Fruit fly (Drosophila melanogaster) whole organism, pupa: Measurements from ENCODE around the gene Sfp93F.

ENCODE experiments used
- CG10348 ChIP-seq: fragments of 200-800 bp; sonication (Bioruptor generic); IDR thresholded peaks from 2 replicates; pipeline ENCODE4 v1.3.6; 2022; ENCODE audit warnings: missing biosample characterization, missing genetic modification characterization
- CG12605 ChIP-seq: fragments of 200-800 bp; sonication (Bioruptor generic); IDR thresholded peaks from 2 replicates; pipeline ENCODE4 v1.3.6; 2022; ENCODE audit warnings: missing biosample characterization, missing genetic modification characterization
- CG13204 ChIP-seq: fragments of 200-800 bp; sonication (Bioruptor generic); optimal IDR thresholded peaks from 2 replicates; lab custom pipeline; 2018; ENCODE audit warnings: missing biosample characterization, mild to moderate bottlenecking, missing genetic modification characterization, moderate library complexity
- CG14655 ChIP-seq: fragments of 200-800 bp; sonication (Bioruptor generic); optimal IDR thresholded peaks from 3 replicates; lab custom pipeline; 2017; ENCODE audit warnings: mild to moderate bottlenecking, missing biosample characterization, missing genetic modification reagents, missing genetic modification characterization
- CG15710 ChIP-seq: fragments of 200-800 bp; sonication (Bioruptor generic); optimal IDR thresholded peaks from 2 replicates; lab custom pipeline; 2018; ENCODE audit warnings: missing biosample characterization, mild to moderate bottlenecking, missing genetic modification characterization, moderate library complexity
- CG17806 ChIP-seq: fragments of 200-800 bp; sonication (Bioruptor generic); optimal IDR thresholded peaks from 2 replicates; lab custom pipeline; 2018; ENCODE audit warnings: missing biosample characterization, mild to moderate bottlenecking, missing genetic modification characterization, moderate library complexity
- CG32121 ChIP-seq: fragments of 200-800 bp; sonication (Bioruptor generic); IDR thresholded peaks from 2 replicates; pipeline ENCODE4 v1.3.6; 2022; ENCODE audit warnings: missing biosample characterization, missing genetic modification characterization
- CG34367 ChIP-seq: fragments of 200-800 bp; sonication (Bioruptor generic); optimal IDR thresholded peaks from 2 replicates; lab custom pipeline; 2018; ENCODE audit warnings: missing biosample characterization, mild to moderate bottlenecking, missing genetic modification characterization
- CG4496 ChIP-seq: fragments of 200-800 bp; sonication (Bioruptor generic); IDR thresholded peaks from 3 replicates; pipeline ENCODE4 v1.3.6; 2022; ENCODE audit warnings: missing biosample characterization, missing genetic modification characterization
- CG8159 ChIP-seq: fragments of 200-800 bp; sonication (Bioruptor generic); optimal IDR thresholded peaks from 3 replicates; lab custom pipeline; 2018; ENCODE audit warnings: missing biosample characterization, mild to moderate bottlenecking, missing genetic modification characterization, moderate library complexity
- CG8301 ChIP-seq: fragments of 200-800 bp; sonication (Bioruptor generic); optimal IDR thresholded peaks from 2 replicates; lab custom pipeline; 2018; ENCODE audit warnings: missing biosample characterization, mild to moderate bottlenecking, missing genetic modification characterization
- CG9948 ChIP-seq: fragments of 200-800 bp; sonication (Bioruptor generic); optimal IDR thresholded peaks from 2 replicates; lab custom pipeline; 2018; ENCODE audit warnings: missing biosample characterization, mild to moderate bottlenecking, missing genetic modification characterization, moderate library complexity
- D1 ChIP-seq: fragments of 200-800 bp; sonication (Bioruptor generic); optimal IDR thresholded peaks from 2 replicates; lab custom pipeline; 2018; ENCODE audit warnings: missing biosample characterization, mild to moderate bottlenecking, missing genetic modification characterization, moderate library complexity
- EcR ChIP-seq: fragments of 200-800 bp; sonication (Bioruptor generic); optimal IDR thresholded peaks from 3 replicates; lab custom pipeline; 2019; ENCODE audit warnings: missing biosample characterization, missing genetic modification characterization, mild to moderate bottlenecking, moderate library complexity, missing genetic modification reagents
- Ets98B ChIP-seq: fragments of 200-800 bp; sonication (Bioruptor generic); IDR thresholded peaks from 2 replicates; pipeline ENCODE4 v1.3.6; 2022; ENCODE audit warnings: missing biosample characterization, missing genetic modification characterization
- Pif1A ChIP-seq: fragments of 200-800 bp; sonication (Bioruptor generic); optimal IDR thresholded peaks from 3 replicates; lab custom pipeline; 2016; ENCODE audit warnings: missing biosample characterization, missing genetic modification characterization
- Pif1B ChIP-seq: fragments of 200-800 bp; sonication (Bioruptor generic); optimal IDR thresholded peaks from 3 replicates; lab custom pipeline; 2016; ENCODE audit warnings: missing biosample characterization, missing genetic modification characterization
- Snoo ChIP-seq: fragments of 200-800 bp; sonication (Bioruptor generic); optimal IDR thresholded peaks from 3 replicates; lab custom pipeline; 2017; ENCODE audit warnings: missing biosample characterization, mild to moderate bottlenecking, missing genetic modification characterization, inconsistent platforms
- fd96Ca ChIP-seq: fragments of 200-800 bp; sonication (Bioruptor generic); IDR thresholded peaks from 3 replicates; pipeline ENCODE4 v1.3.6; 2022; ENCODE audit warnings: missing biosample characterization, missing genetic modification characterization
- gl ChIP-seq: fragments of 200-800 bp; sonication (Bioruptor generic); optimal IDR thresholded peaks from 2 replicates; lab custom pipeline; 2018; ENCODE audit warnings: missing biosample characterization, mild to moderate bottlenecking, missing genetic modification characterization
- rn ChIP-seq: fragments of 200-800 bp; sonication (Bioruptor generic); IDR thresholded peaks from 2 replicates; pipeline ENCODE4 v1.3.6; 2022; ENCODE audit warnings: missing biosample characterization, missing genetic modification characterization

The Sfp93F gene

DNA sequence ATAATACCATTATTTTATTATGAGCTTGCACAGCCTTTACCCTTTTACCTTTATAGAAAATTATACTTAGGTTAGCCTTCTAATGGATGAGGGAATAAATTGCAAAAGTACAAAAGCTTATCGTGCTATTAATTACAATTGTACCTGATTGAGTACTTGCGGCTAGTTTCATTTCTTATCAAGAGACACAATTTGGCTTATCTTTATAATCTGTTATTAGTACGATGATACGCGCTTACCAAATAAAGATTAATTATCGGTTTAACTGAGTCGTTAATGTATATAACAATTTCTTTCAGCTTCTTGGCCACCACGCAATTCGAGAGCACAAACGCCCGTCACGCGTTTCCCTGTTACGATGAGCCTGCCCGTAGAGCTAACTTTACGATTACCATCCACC, 9.8 kb upstream of the Sfp93F start:
- no peak for TF ChIP-seq gl
- no peak for TF ChIP-seq EcR
- TF ChIP-seq CG34367 (tag; lab: Kevin White, UChicago) = no peak
- TF ChIP-seq CG13204 (GFP tag; lab: Kevin White, UChicago) = no peak
- no peak for TF ChIP-seq CG17806 (tag; lab: Kevin White, UChicago)

DNA sequence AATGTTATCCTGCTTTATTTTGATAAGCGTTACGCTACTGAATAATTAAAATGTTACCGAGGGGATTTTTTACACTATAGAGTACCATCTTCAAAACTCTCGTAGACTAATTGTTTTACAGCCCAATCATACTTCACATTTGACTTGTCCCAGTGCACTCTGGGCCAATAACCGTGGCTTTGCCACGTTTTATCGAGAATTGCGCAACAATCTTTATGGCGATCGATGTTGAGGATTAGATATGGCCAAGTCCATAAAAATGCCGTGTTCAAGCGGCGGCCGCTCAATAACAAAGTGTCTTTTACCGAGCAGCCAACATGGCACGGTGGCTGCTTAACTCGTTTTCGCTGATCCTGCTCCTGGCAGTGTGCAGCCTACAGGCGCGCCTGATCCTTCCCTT, 8.9 kb upstream of the Sfp93F start, which contains the start of gene CG31343:
Gene CG31343, plus strand, starts transcription at position 279 of the 400 bp plus-strand sequence.
- TF ChIP-seq fd96Ca (GFP tag; lab: Robert Waterston, UW) (no peak), CG15710 (tag; lab: Kevin White, UChicago) (no peak), Pif1A (no peak), D1 (tag; lab: Kevin White, UChicago) (no peak), CG10348 (GFP tag; lab: Robert Waterston, UW) (no peak), CG9948 (tag; lab: Kevin White, UChicago) (no peak), CG17806 (tag; lab: Kevin White, UChicago) (no peak)

DNA sequence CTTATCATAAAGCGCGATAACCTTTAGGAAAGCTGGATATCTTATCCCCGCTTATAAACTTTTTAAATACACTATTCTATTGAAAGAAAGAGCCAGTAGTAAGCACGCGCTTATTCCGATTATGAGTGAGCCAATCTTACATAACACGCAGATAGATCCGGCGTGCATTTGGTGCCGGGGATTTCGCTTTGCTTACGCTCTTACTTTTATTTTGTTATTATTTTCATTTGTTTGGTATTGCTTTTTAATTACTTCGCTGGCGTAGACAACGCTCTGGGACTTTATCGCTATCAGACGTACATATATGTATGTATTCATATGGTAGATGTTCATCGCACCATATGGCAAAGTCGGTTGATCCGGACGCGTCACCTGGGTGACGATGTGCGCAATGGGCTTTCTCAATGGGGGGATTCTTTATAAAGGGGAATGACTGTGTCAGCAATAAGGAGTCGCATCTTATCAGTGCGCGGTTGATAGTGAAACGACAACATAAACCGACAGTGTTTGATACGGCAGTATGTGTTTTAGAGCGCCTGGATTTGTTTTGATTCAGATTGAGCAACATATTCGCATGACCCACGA, 4.8 kb upstream of the Sfp93F start:
- TF ChIP-seq EcR (peak; percentile 65), CG15710 (tag; lab: Kevin White, UChicago) (no peak), D1 (tag; lab: Kevin White, UChicago) (no peak)
- TF ChIP-seq, all 21 proteins: peak for 1

DNA sequence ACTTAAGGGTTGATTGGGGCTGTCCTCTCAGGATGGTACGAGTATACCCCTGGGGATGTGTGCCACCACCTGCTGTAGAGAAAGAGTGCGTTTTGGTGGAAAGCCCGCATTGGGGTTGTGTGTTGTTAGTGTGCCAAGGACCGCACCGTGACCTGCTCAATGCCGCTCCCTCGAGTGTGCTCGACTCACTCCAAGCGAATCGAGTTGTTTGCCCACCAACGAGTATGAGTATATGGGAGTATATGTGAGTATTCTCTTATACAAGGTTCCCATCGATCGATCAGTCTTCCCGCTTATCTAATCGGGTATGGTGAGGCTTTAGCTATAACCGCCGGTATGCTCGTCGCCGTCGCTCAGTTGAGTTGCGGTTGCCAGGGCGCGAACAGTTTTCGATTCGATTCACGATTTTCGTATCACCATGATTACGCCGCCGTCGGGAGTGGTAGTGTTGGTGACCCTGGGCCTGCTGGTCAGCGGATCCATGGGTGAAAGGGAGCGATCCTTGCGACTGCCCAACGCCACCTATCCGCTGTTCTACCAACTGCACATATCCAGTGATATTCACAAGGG, 3.7 kb upstream of the Sfp93F start, which contains the start of gene CG5849:
Gene CG5849, plus strand, starts transcription at position 356 of the 570 bp plus-strand sequence.
- TF ChIP-seq CG14655 (GFP tag; lab: Kevin White, UChicago) (no peak), Pif1B (no peak), CG8301 (no peak), CG32121 (GFP tag; lab: Robert Waterston, UW) (no peak), Pif1A (no peak), CG17806 (tag; lab: Kevin White, UChicago) (no peak), CG12605 (GFP tag; lab: Robert Waterston, UW) (no peak), CG13204 (GFP tag; lab: Kevin White, UChicago) (no peak), CG8159 (no peak), EcR (no peak), CG15710 (tag; lab: Kevin White, UChicago) (no peak), fd96Ca (GFP tag; lab: Robert Waterston, UW) (no peak), CG4496 (GFP tag; lab: Robert Waterston, UW) (no peak), gl (no peak), Snoo (tag; lab: Kevin White, UChicago) (no peak), CG9948 (tag; lab: Kevin White, UChicago) (no peak), CG34367 (tag; lab: Kevin White, UChicago) (no peak)

DNA sequence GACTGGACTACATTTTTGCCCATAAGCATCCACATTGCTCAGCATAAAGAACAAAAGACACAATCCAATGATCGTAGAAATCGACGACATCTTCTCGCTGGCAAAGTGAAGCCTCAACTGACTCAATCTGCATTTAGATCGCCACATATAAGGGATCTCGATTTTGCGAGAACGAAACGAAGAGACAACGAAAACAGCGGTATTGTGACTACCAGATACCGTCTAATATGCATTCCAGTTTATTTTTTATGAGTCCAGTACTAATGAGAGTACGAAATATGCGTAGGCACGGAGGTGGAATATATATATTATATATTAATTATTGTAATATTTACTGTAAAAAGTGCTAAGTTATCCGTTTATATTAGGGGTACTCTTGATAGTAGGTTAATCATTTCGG, 2.9 kb upstream of the Sfp93F start, which contains the start of gene CG34034:
Gene CG34034, minus strand, starts transcription at position 101 of the 400 bp plus-strand sequence.
- TF ChIP-seq CG15710 (tag; lab: Kevin White, UChicago) (no peak), CG9948 (tag; lab: Kevin White, UChicago) (no peak), CG10348 (GFP tag; lab: Robert Waterston, UW) (no peak), gl (no peak), Ets98B (no peak), CG14655 (GFP tag; lab: Kevin White, UChicago) (no peak), CG4496 (GFP tag; lab: Robert Waterston, UW) (no peak), CG12605 (GFP tag; lab: Robert Waterston, UW) (no peak), CG13204 (GFP tag; lab: Kevin White, UChicago) (no peak), Pif1A (no peak), rn (no peak), Pif1B (no peak), D1 (tag; lab: Kevin White, UChicago) (no peak), CG8159 (no peak), CG17806 (tag; lab: Kevin White, UChicago) (no peak), CG34367 (tag; lab: Kevin White, UChicago) (no peak), fd96Ca (GFP tag; lab: Robert Waterston, UW) (no peak), EcR (no peak)

DNA sequence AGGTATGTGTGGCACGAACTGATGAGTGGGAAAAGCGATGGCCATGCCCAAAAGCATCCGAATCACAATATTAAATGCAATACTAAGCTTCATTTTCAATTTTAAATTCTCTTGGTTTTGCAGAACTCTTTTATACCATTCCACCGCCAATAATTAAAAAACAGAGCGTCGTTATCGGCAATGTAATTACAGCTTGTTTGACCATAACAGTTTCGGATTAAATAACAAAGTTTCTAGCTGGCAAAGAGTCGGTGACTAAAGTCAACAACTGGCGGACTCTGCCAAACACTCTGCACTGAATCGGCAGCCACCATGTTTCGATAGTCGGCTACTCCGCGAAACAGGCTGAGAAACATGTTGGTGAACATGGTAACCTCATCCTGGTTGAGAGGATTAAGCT, 1.2 kb upstream of the Sfp93F start, which contains the start of gene CG42870:
Gene CG42870, minus strand, starts transcription at position 101 of the 400 bp plus-strand sequence.
- TF ChIP-seq CG34367 (tag; lab: Kevin White, UChicago) (no peak), CG4496 (GFP tag; lab: Robert Waterston, UW) (no peak)

DNA sequence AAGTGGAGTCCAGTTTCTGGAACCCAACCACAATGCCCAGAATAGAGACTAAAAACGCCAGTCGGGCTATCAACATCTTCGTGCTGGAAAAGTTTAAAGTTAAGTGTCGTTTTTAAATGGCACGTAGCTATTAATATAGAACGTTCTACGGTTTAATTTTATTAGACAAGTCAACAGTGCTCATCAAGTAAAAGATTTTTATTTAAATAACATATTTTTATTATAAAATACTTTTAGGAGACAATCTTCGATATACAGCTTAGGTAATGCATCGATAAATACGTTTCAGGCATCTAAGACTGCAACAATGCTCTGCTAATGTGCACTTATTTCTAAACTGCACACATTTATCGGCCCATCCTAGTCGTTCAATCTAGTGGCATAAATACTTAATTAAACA, 653 bp upstream of the Sfp93F start, which contains the start of gene CG42869:
Gene CG42869, minus strand, starts transcription at position 101 of the 400 bp plus-strand sequence.
- TF ChIP-seq CG8159 (no peak), Ets98B (no peak), CG34367 (tag; lab: Kevin White, UChicago) (no peak), fd96Ca (GFP tag; lab: Robert Waterston, UW) (no peak), CG4496 (GFP tag; lab: Robert Waterston, UW) (no peak), CG12605 (GFP tag; lab: Robert Waterston, UW) (no peak), CG9948 (tag; lab: Kevin White, UChicago) (no peak), rn (no peak), CG8301 (no peak)
